Worm (Caenorhabditis elegans) whole organism, late embryonic: ENCODE data around the gene ceh-36.

Source experiments
- C08G9.2 ChIP-seq: sonication (generic microtip); optimal IDR thresholded peaks from 2 replicates; lab custom pipeline; 2016; ENCODE audit warnings: mild to moderate bottlenecking, missing genetic modification characterization, moderate library complexity, missing compliant biosample characterization
- K02D7.2 ChIP-seq: sonication (generic microtip); optimal IDR thresholded peaks from 2 replicates; lab custom pipeline; 2017; ENCODE audit warnings: mild to moderate bottlenecking, missing genetic modification characterization, missing compliant biosample characterization
- K09A11.1 ChIP-seq: sonication (generic microtip); optimal IDR thresholded peaks from 2 replicates; lab custom pipeline; 2017; ENCODE audit warnings: antibody characterized with exemption, mild to moderate bottlenecking, missing genetic modification characterization, missing compliant biosample characterization; ENCODE audit not compliant: insufficient read depth
- Y22D7AL.16 ChIP-seq: sonication (generic microtip); optimal IDR thresholded peaks from 2 replicates; lab custom pipeline; 2016; ENCODE audit warnings: missing genetic modification characterization, missing compliant biosample characterization
- ceh-14 ChIP-seq: sonication (generic microtip); optimal IDR thresholded peaks from 2 replicates; lab custom pipeline; 2016; ENCODE audit warnings: missing genotype, missing genetic modification characterization, missing compliant biosample characterization
- ceh-19 ChIP-seq: fragments of 200-800 bp; sonication (Bioruptor generic); optimal IDR thresholded peaks from 2 replicates; lab custom pipeline; 2018; ENCODE audit warnings: mild to moderate bottlenecking, missing genetic modification characterization, missing compliant biosample characterization
- ceh-24 ChIP-seq: sonication (generic microtip); optimal IDR thresholded peaks from 2 replicates; lab custom pipeline; 2016; ENCODE audit warnings: mild to moderate bottlenecking, missing genetic modification characterization, missing compliant biosample characterization
- ceh-45 ChIP-seq: fragments of 200-800 bp; sonication (Bioruptor generic); IDR thresholded peaks from 2 replicates; pipeline ENCODE4 v1.3.6; 2022; ENCODE audit warnings: missing genetic modification reagents, missing genetic modification characterization, missing compliant biosample characterization
- che-1 ChIP-seq: sonication (generic microtip); optimal IDR thresholded peaks from 2 replicates; lab custom pipeline; 2016; ENCODE audit warnings: mild to moderate bottlenecking, missing genetic modification characterization, missing compliant biosample characterization
- dmd-4 ChIP-seq: sonication (generic microtip); optimal IDR thresholded peaks from 2 replicates; lab custom pipeline; 2016; ENCODE audit warnings: borderline replicate concordance, missing genetic modification characterization, missing compliant biosample characterization
- dve-1 ChIP-seq: sonication (generic microtip); optimal IDR thresholded peaks from 2 replicates; lab custom pipeline; 2017; ENCODE audit warnings: antibody characterized with exemption, mild to moderate bottlenecking, missing genetic modification characterization, missing compliant biosample characterization
- elt-2 ChIP-seq: sonication (generic microtip); optimal IDR thresholded peaks from 2 replicates; lab custom pipeline; 2016; ENCODE audit warnings: missing genetic modification reagents, missing genetic modification characterization, missing compliant biosample characterization
- eyg-1 ChIP-seq: sonication (generic microtip); optimal IDR thresholded peaks from 2 replicates; lab custom pipeline; 2016; ENCODE audit warnings: missing genotype, missing genetic modification characterization, missing compliant biosample characterization
- fax-1 ChIP-seq: sonication (generic microtip); optimal IDR thresholded peaks from 2 replicates; lab custom pipeline; 2016; ENCODE audit warnings: missing genotype, missing genetic modification characterization, missing compliant biosample characterization
- fkh-10 ChIP-seq: fragments of 150-350 bp; optimal IDR thresholded peaks from 2 replicates; lab custom pipeline; 2014; ENCODE audit warnings: missing biosample characterization, missing genetic modification reagents, missing genetic modification characterization
- gmeb-2 ChIP-seq: sonication (generic microtip); optimal IDR thresholded peaks from 2 replicates; lab custom pipeline; 2016; ENCODE audit warnings: missing genetic modification characterization, inconsistent platforms, missing compliant biosample characterization
- hlh-15 ChIP-seq: sonication (generic microtip); optimal IDR thresholded peaks from 2 replicates; lab custom pipeline; 2016; ENCODE audit warnings: missing genetic modification characterization, missing compliant biosample characterization
- hlh-30 ChIP-seq: sonication (generic microtip); optimal IDR thresholded peaks from 2 replicates; lab custom pipeline; 2017; ENCODE audit warnings: antibody characterized with exemption, missing genetic modification characterization, missing compliant biosample characterization; ENCODE audit not compliant: insufficient read depth
- hlh-6 ChIP-seq: sonication (generic microtip); optimal IDR thresholded peaks from 2 replicates; lab custom pipeline; 2016; ENCODE audit warnings: missing genotype, missing genetic modification characterization, missing compliant biosample characterization
- hlh-8 ChIP-seq: sonication (generic microtip); optimal IDR thresholded peaks from 2 replicates; lab custom pipeline; 2016; ENCODE audit warnings: missing genotype, missing genetic modification characterization, missing compliant biosample characterization
- lim-6 ChIP-seq: sonication (generic microtip); optimal IDR thresholded peaks from 2 replicates; lab custom pipeline; 2016; ENCODE audit warnings: missing genetic modification characterization, missing compliant biosample characterization
- mec-3 ChIP-seq: sonication (generic microtip); optimal IDR thresholded peaks from 2 replicates; lab custom pipeline; 2016; ENCODE audit warnings: borderline replicate concordance, missing genetic modification characterization, missing compliant biosample characterization
- nhr-11 ChIP-seq: fragments of 150-350 bp; optimal IDR thresholded peaks from 2 replicates; lab custom pipeline; 2014; ENCODE audit warnings: missing biosample characterization, missing genetic modification characterization
- odd-2 ChIP-seq: sonication (generic microtip); optimal IDR thresholded peaks from 2 replicates; lab custom pipeline; 2017; ENCODE audit warnings: antibody characterized with exemption, mild to moderate bottlenecking, missing genetic modification characterization, missing compliant biosample characterization
- pat-9 ChIP-seq: fragments of 200-800 bp; sonication (Bioruptor generic); optimal IDR thresholded peaks from 2 replicates; lab custom pipeline; 2018; ENCODE audit warnings: mild to moderate bottlenecking, missing genetic modification characterization, moderate library complexity, missing compliant biosample characterization
- pax-1 ChIP-seq: fragments of 150-350 bp; optimal IDR thresholded peaks from 2 replicates; lab custom pipeline; 2014; ENCODE audit warnings: missing biosample characterization, missing genetic modification characterization
- pha-2 ChIP-seq: sonication (generic microtip); optimal IDR thresholded peaks from 2 replicates; lab custom pipeline; 2017; ENCODE audit warnings: mild to moderate bottlenecking, missing genetic modification characterization, missing compliant biosample characterization
- pqm-1 ChIP-seq: sonication (generic microtip); optimal IDR thresholded peaks from 2 replicates; lab custom pipeline; 2016; ENCODE audit warnings: missing genetic modification characterization, missing compliant biosample characterization
- pros-1 ChIP-seq: fragments of 150-350 bp; optimal IDR thresholded peaks from 2 replicates; lab custom pipeline; 2014; ENCODE audit warnings: missing biosample characterization, missing genetic modification reagents, missing genetic modification characterization
- rnt-1 ChIP-seq: sonication (generic microtip); optimal IDR thresholded peaks from 2 replicates; lab custom pipeline; 2016; ENCODE audit warnings: missing genetic modification characterization, missing compliant biosample characterization
- sox-2 ChIP-seq: fragments of 200-800 bp; sonication (Bioruptor generic); IDR thresholded peaks from 2 replicates; pipeline ENCODE4 v1.3.6; 2022; ENCODE audit warnings: missing genetic modification reagents, missing genetic modification characterization, missing compliant biosample characterization
- sox-4 ChIP-seq: sonication (generic microtip); optimal IDR thresholded peaks from 2 replicates; lab custom pipeline; 2017; ENCODE audit warnings: mild to moderate bottlenecking, missing genetic modification characterization, inconsistent platforms, missing compliant biosample characterization
- syd-9 ChIP-seq: sonication (generic microtip); optimal IDR thresholded peaks from 2 replicates; lab custom pipeline; 2016; ENCODE audit warnings: mild to moderate bottlenecking, missing genetic modification characterization, moderate library complexity, missing compliant biosample characterization
- ttx-3 ChIP-seq: sonication (generic microtip); optimal IDR thresholded peaks from 2 replicates; lab custom pipeline; 2016; ENCODE audit warnings: missing genetic modification reagents, missing genetic modification characterization, missing compliant biosample characterization
- unc-3 ChIP-seq, 2 experiments: fragments of 200-800 bp in 1 of 2; sonication (Bioruptor generic) in 1 of 2; sonication (generic microtip) in 1 of 2; conservative IDR thresholded peaks in 1 of 2; optimal IDR thresholded peaks in 1 of 2; 2 replicates each; pipeline versions ENCODE4 v1.3.6 to Lab custom; 2016 to 2022; ENCODE audit warnings: missing compliant biosample characterization in 2 of 2, missing genetic modification characterization in 2 of 2, missing genetic modification reagents in 1 of 2
- unc-86 ChIP-seq: sonication (generic microtip); optimal IDR thresholded peaks from 2 replicates; lab custom pipeline; 2016; ENCODE audit warnings: missing genetic modification characterization, missing compliant biosample characterization
- ztf-16 ChIP-seq: sonication (generic microtip); optimal IDR thresholded peaks from 2 replicates; lab custom pipeline; 2017; ENCODE audit warnings: missing genetic modification characterization, missing compliant biosample characterization

The ceh-36 gene

DNA sequence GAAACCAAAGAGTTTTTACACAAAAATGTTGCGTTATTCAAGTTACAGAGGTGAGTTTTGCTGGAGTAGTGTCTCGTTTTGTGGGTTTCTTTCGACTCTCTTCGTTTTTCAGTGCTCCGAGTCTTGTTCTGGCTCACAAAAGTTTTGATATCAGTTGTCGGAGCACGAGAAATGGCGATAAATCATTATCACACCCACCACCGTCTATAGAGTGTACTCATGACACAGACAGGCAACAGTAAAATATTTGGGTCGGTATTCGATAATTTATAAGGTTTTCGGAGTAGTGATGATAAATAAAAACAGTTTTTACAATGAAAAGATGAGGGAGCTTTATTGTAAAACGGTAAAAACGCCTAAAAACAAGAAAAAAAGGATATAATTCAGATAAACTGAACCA is 21.6 kb upstream of the ceh-36 start, which contains the start of gene ceh-37:
TSS of gene ceh-37 (minus strand) at position 59 of the 400 bp plus-strand sequence.
- TF ChIP-seq dmd-4 (no peak), elt-2 (tag; lab: Kevin White, UChicago) (peak; percentile 75)

DNA sequence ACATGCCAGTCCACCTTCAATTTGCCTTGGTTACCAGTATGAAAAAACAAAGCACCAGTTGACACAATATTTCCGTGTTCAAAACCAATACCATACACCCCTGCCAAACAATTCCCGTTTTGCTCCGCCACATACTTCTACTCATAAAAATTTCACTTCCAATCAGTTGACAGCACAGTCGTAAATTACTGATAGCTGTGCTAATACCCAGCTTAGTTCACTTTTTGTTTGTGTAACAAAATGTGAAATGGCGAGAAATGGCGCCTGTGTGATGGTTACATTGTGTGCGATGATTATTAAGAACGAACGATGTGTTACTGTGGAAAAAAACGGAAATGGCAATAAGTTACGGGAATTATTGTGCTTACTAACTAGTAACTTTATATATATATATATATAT is 20.0 kb upstream of the ceh-36 start:
- TF ChIP-seq odd-2 (tag; lab: Kevin White, UChicago): no peak
- no peak for TF ChIP-seq ceh-45 (GFP tag; lab: Robert Waterston, UW)
- no peak for TF ChIP-seq rnt-1 (tag; lab: Kevin White, UChicago)
- no peak for TF ChIP-seq sox-4 (tag; lab: Kevin White, UChicago)
- TF ChIP-seq pha-2 (tag; lab: Kevin White, UChicago): no peak
- TF ChIP-seq hlh-30 (tag; lab: Kevin White, UChicago): no peak

DNA sequence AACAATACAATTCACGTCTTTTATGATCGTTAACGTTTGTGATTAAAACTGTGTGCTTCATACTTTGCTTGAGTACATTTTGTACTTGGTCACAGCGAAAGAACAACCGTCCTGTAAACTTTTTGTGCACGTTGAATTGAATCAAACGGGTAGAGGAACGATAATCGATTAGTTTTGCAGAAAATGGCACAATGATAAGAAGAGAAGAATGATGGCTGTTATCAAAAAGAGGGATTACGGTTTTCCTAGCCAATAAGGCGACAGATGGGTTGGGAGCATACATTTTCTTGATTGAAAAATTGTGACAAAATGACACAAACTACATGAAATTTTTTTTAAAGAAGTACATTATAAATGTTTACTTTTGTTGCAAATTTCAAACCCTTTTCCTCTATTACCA is 7.9 kb upstream of the ceh-36 start:
- no peak for TF ChIP-seq gmeb-2
- TF ChIP-seq elt-2 (tag; lab: Kevin White, UChicago): peak; percentile 60

DNA sequence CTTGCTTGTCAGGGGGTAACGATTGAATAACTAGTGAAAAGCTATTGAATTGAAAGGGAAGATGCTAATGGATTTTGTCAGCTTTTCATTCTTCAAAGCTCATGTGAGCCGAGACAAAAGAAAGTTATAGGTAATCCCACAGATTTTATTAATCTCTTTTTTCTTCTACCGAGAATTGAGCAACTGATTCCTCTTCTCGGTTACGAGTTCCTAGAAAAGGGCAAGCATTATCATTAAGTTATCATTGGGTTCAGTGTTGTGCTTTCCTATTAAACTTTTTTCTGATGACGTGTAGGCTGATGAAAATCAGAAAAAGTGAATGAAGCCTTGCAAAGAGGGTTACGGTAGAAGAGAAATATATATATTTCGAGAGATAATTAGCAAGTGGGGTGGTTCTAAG is 735 bp downstream of the ceh-36 start:
- TF ChIP-seq ztf-16 (tag; lab: Kevin White, UChicago): no peak
- no peak for TF ChIP-seq unc-86
- no peak for TF ChIP-seq K09A11.1 (tag; lab: Kevin White, UChicago)
- no peak for TF ChIP-seq syd-9 (tag; lab: Kevin White, UChicago)
- TF ChIP-seq pax-1 (tag; lab: Kevin White, UChicago): no peak
- TF ChIP-seq ceh-14 (tag; lab: Kevin White, UChicago): no peak
- TF ChIP-seq nhr-11 (tag; lab: Kevin White, UChicago): no peak
- TF ChIP-seq dve-1 (tag; lab: Kevin White, UChicago): no peak
- TF ChIP-seq sox-2 (GFP tag; lab: Robert Waterston, UW): no peak
- no peak for TF ChIP-seq dmd-4
- TF ChIP-seq hlh-15 (tag; lab: Kevin White, UChicago): no peak
- TF ChIP-seq lim-6 (tag; lab: Kevin White, UChicago): no peak

DNA sequence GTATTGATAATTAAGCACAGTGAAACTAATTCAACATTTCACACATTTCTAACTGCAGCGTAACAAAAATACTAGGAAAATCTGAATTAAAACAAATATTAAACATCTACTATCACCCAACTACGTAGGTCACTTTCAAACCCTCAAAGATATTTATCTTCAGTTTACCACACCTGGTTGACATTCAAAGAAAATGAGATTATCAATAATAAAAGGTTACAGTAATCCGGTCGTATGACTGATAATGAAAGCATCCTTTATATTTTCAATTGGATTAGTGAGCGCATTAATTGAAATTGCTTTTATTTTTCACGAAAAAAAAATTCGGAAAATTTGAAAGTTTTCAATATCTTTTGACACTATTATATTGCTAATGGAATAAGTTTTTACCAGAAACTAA is 3.9 kb downstream of the ceh-36 start:
- TF ChIP-seq eyg-1 (tag; lab: Kevin White, UChicago): no peak
- TF ChIP-seq pat-9 (tag; lab: Kevin White, UChicago): no peak
- TF ChIP-seq dmd-4: no peak
- TF ChIP-seq che-1: no peak
- no peak for TF ChIP-seq pros-1
- TF ChIP-seq mec-3 (tag; lab: Kevin White, UChicago): no peak
- no peak for TF ChIP-seq K02D7.2
- no peak for TF ChIP-seq fax-1
- TF ChIP-seq Y22D7AL.16 (tag; lab: Kevin White, UChicago): no peak
- TF ChIP-seq ceh-24 (tag; lab: Kevin White, UChicago): no peak
- TF ChIP-seq hlh-8 (tag; lab: Kevin White, UChicago): no peak
- no peak for TF ChIP-seq hlh-6 (tag; lab: Kevin White, UChicago)
- no peak for TF ChIP-seq lim-6 (tag; lab: Kevin White, UChicago)
- TF ChIP-seq pqm-1 (tag; lab: Kevin White, UChicago): no peak

DNA sequence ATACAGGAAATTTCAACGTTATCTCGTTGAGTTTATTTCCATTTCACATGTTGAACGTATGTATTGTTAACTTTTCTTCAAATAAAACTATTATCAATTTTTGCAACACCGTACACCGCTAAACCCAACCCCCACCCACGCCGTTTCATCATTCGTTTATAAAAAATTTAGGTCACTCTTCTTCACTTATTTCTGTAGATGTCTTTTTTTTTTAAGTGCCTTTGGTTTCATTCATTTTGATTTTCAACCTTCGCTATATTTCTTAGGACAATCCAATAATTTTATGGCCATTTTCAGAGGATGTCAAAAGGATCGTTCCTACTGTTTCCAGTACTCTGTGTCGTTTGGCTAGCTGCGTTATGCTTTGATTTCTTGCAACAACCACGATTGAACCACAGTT is 6.2 kb downstream of the ceh-36 start, which contains the start of gene C37E2.3:
TSS of gene C37E2.3 (plus strand) at position 301 of the 400 bp plus-strand sequence.
- no peak for TF ChIP-seq ttx-3 (tag; lab: Kevin White, UChicago)
- TF ChIP-seq unc-3 (GFP tag; conservative IDR thresholded peaks at IDR 0.05; lab: Robert Waterston, UW): no peak
- no peak for TF ChIP-seq unc-3 (tag; optimal IDR thresholded peaks at IDR 0.05; lab: Kevin White, UChicago)
- TF ChIP-seq pha-2 (tag; lab: Kevin White, UChicago): no peak
- TF ChIP-seq C08G9.2 (tag; lab: Kevin White, UChicago): no peak
- no peak for TF ChIP-seq syd-9 (tag; lab: Kevin White, UChicago)
- no peak for TF ChIP-seq fax-1
- no peak for TF ChIP-seq K09A11.1 (tag; lab: Kevin White, UChicago)
- no peak for TF ChIP-seq unc-86
- no peak for TF ChIP-seq nhr-11 (tag; lab: Kevin White, UChicago)
- no peak for TF ChIP-seq dmd-4
- TF ChIP-seq hlh-8 (tag; lab: Kevin White, UChicago): no peak
- TF ChIP-seq hlh-15 (tag; lab: Kevin White, UChicago): no peak
- TF ChIP-seq fkh-10 (GFP tag; lab: Kevin White, UChicago): no peak
- no peak for TF ChIP-seq ceh-19 (GFP tag; lab: Kevin White, UChicago)
- TF ChIP-seq ceh-45 (GFP tag; lab: Robert Waterston, UW): no peak
- TF ChIP-seq, all 69 proteins: peak for 0
